Worm (Caenorhabditis elegans): ENCODE measurements around the gene F59B2.8.

DNA sequence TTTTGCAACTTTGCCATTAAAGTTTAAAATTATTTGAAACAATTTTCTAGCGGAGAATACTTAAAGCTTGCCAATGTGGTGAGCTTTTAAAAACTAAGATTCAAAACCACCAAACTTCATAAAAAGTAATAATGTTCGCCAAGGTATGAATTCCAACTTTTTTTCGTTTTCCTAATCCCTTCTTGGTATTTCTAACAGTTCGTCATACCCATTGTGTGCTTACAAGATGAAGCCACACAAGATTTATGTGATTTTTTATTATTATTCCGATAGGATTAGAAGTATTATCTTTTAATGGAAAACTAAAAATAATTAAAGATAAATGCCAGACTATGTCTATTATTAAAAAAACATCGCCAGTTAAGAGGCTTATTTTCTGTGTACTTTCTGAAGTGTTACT, 21.9 kb downstream of the F59B2.8 start:
- TF ChIP-seq him-1 (tag; optimal IDR thresholded peaks at IDR 0.05) = no peak
- TF ChIP-seq dao-5 (tag; optimal IDR thresholded peaks at IDR 0.05) = no peak
- no peak for TF ChIP-seq W03F9.2 (tag; optimal IDR thresholded peaks at IDR 0.05)

Data from whole organism, L4/young adult.